Fruit fly (Drosophila melanogaster) whole organism, prepupa: ENCODE data around the gene mio.
A peak's percentile ranks its signal among the peaks of the same experiment; 100 is the strongest.

Source experiments
- Blimp-1 ChIP-seq: fragments of 200-800 bp; sonication (Bioruptor generic); optimal IDR thresholded peaks from 3 replicates; lab custom pipeline; 2017; ENCODE audit warnings: missing biosample characterization, missing genetic modification characterization, mild to moderate bottlenecking, moderate library complexity, missing genetic modification reagents
- CG10631 ChIP-seq: fragments of 200-800 bp; sonication (Bioruptor generic); optimal IDR thresholded peaks from 2 replicates; lab custom pipeline; 2016; ENCODE audit warnings: missing biosample characterization, missing genetic modification characterization
- CG10669 ChIP-seq: fragments of 200-800 bp; sonication (Bioruptor generic); optimal IDR thresholded peaks from 3 replicates; lab custom pipeline; 2018; ENCODE audit warnings: missing biosample characterization, mild to moderate bottlenecking, missing genetic modification characterization, moderate library complexity
- CG11294 ChIP-seq: fragments of 200-800 bp; sonication (Bioruptor generic); IDR thresholded peaks from 2 replicates; pipeline ENCODE4 v1.3.6; 2022; ENCODE audit warnings: missing biosample characterization, missing genetic modification characterization
- CG11762 ChIP-seq: fragments of 200-800 bp; sonication (Bioruptor generic); optimal IDR thresholded peaks from 3 replicates; lab custom pipeline; 2016; ENCODE audit warnings: missing biosample characterization, missing genetic modification characterization; ENCODE audit not compliant: insufficient read depth
- CG11902 ChIP-seq: fragments of 200-800 bp; sonication (Bioruptor generic); optimal IDR thresholded peaks from 3 replicates; lab custom pipeline; 2016; ENCODE audit warnings: missing biosample characterization, missing genetic modification characterization
- CG15336 ChIP-seq: fragments of 200-800 bp; sonication (Bioruptor generic); IDR thresholded peaks from 2 replicates; pipeline ENCODE4 v1.3.6; 2022; ENCODE audit warnings: missing biosample characterization, missing genetic modification characterization
- CG16779 ChIP-seq: fragments of 200-800 bp; sonication (Bioruptor generic); optimal IDR thresholded peaks from 3 replicates; lab custom pipeline; 2017; ENCODE audit warnings: missing biosample characterization, mild to moderate bottlenecking, missing genetic modification characterization
- CG3032 ChIP-seq: fragments of 200-800 bp; optimal IDR thresholded peaks from 2 replicates; lab custom pipeline; 2019; ENCODE audit warnings: missing biosample characterization, mild to moderate bottlenecking, missing genetic modification characterization, moderate library complexity
- CG31627 ChIP-seq: fragments of 200-800 bp; sonication (Bioruptor generic); optimal IDR thresholded peaks from 3 replicates; lab custom pipeline; 2016; ENCODE audit warnings: missing biosample characterization, missing genetic modification characterization
- CG32006 ChIP-seq: fragments of 200-800 bp; sonication (Bioruptor generic); optimal IDR thresholded peaks from 3 replicates; lab custom pipeline; 2017; ENCODE audit warnings: missing biosample characterization, mild to moderate bottlenecking, missing genetic modification characterization
- CG34406 ChIP-seq: fragments of 200-800 bp; sonication (Bioruptor generic); optimal IDR thresholded peaks from 3 replicates; lab custom pipeline; 2016; ENCODE audit warnings: missing biosample characterization, missing genetic modification characterization
- CG3919 ChIP-seq: fragments of 200-800 bp; sonication (Bioruptor generic); optimal IDR thresholded peaks from 3 replicates; lab custom pipeline; 2016; ENCODE audit warnings: missing biosample characterization, missing genetic modification characterization
- CG4318 ChIP-seq: fragments of 200-800 bp; sonication (Bioruptor generic); optimal IDR thresholded peaks from 3 replicates; lab custom pipeline; 2017; ENCODE audit warnings: missing biosample characterization, mild to moderate bottlenecking, missing genetic modification characterization
- CG6792 ChIP-seq: fragments of 200-800 bp; sonication (Bioruptor generic); optimal IDR thresholded peaks from 3 replicates; lab custom pipeline; 2016; ENCODE audit warnings: missing biosample characterization, missing genetic modification characterization
- CG6808 ChIP-seq: fragments of 200-800 bp; sonication (Bioruptor generic); optimal IDR thresholded peaks from 3 replicates; lab custom pipeline; 2017; ENCODE audit warnings: missing biosample characterization, missing genetic modification characterization, mild to moderate bottlenecking, moderate library complexity, missing genetic modification reagents
- CG6854 ChIP-seq: fragments of 200-800 bp; sonication (Bioruptor generic); optimal IDR thresholded peaks from 2 replicates; lab custom pipeline; 2017; ENCODE audit warnings: missing biosample characterization, mild to moderate bottlenecking, missing genetic modification characterization
- CG7368 ChIP-seq: fragments of 200-800 bp; sonication (Bioruptor generic); optimal IDR thresholded peaks from 3 replicates; lab custom pipeline; 2016; ENCODE audit warnings: missing biosample characterization, missing genetic modification characterization
- CG8119 ChIP-seq: fragments of 200-800 bp; sonication (Bioruptor generic); IDR thresholded peaks from 3 replicates; pipeline ENCODE4 v1.3.6; 2022; ENCODE audit warnings: missing biosample characterization, missing genetic modification characterization
- CG8319 ChIP-seq: fragments of 200-800 bp; sonication (Bioruptor generic); optimal IDR thresholded peaks from 3 replicates; lab custom pipeline; 2016; ENCODE audit warnings: missing biosample characterization, missing genetic modification characterization
- CG9139 ChIP-seq: fragments of 200-800 bp; sonication (Bioruptor generic); optimal IDR thresholded peaks from 3 replicates; lab custom pipeline; 2017; ENCODE audit warnings: missing biosample characterization, mild to moderate bottlenecking, missing genetic modification characterization
- Eip78C ChIP-seq: fragments of 200-800 bp; sonication (Bioruptor generic); peaks from one replicate; lab custom pipeline; 2016; ENCODE audit warnings: missing biosample characterization, missing genetic modification characterization
- Eip93F ChIP-seq: fragments of 200-800 bp; sonication (Bioruptor generic); optimal IDR thresholded peaks from 2 replicates; lab custom pipeline; 2016; ENCODE audit warnings: missing biosample characterization, mild to moderate bottlenecking, missing genetic modification characterization
- Ets21C ChIP-seq: fragments of 200-800 bp; sonication (Bioruptor generic); optimal IDR thresholded peaks from 3 replicates; lab custom pipeline; 2016; ENCODE audit warnings: missing biosample characterization, missing genetic modification characterization
- Ets96B ChIP-seq: fragments of 200-800 bp; optimal IDR thresholded peaks from 2 replicates; lab custom pipeline; 2019; ENCODE audit warnings: missing biosample characterization, mild to moderate bottlenecking, missing genetic modification characterization, moderate library complexity
- Gug ChIP-seq: fragments of 200-800 bp; sonication (Bioruptor generic); IDR thresholded peaks from 2 replicates; pipeline ENCODE4 v1.3.6; 2022; ENCODE audit warnings: missing biosample characterization, missing genetic modification characterization
- Hr38 ChIP-seq: sonication (Bioruptor generic); optimal IDR thresholded peaks from 2 replicates; lab custom pipeline; 2016; ENCODE audit warnings: missing biosample characterization, missing genetic modification characterization
- Hr39 ChIP-seq: fragments of 200-800 bp; sonication (Bioruptor generic); optimal IDR thresholded peaks from 2 replicates; lab custom pipeline; 2016; ENCODE audit warnings: missing biosample characterization, missing genetic modification characterization
- Hr4 ChIP-seq: fragments of 200-800 bp; sonication (Bioruptor generic); optimal IDR thresholded peaks from 3 replicates; lab custom pipeline; 2016; ENCODE audit warnings: missing biosample characterization, missing genetic modification characterization
- Lpt ChIP-seq: fragments of 200-800 bp; sonication (Bioruptor generic); optimal IDR thresholded peaks from 3 replicates; lab custom pipeline; 2016; ENCODE audit warnings: missing biosample characterization, missing genetic modification characterization
- Met ChIP-seq: fragments of 200-800 bp; sonication (Bioruptor generic); optimal IDR thresholded peaks from 3 replicates; lab custom pipeline; 2016; ENCODE audit warnings: missing biosample characterization, missing genetic modification characterization
- Smox ChIP-seq: fragments of 200-800 bp; sonication (Bioruptor generic); optimal IDR thresholded peaks from 3 replicates; lab custom pipeline; 2016; ENCODE audit warnings: missing biosample characterization, missing genetic modification characterization
- Sox102F ChIP-seq: fragments of 200-800 bp; sonication (Bioruptor generic); optimal IDR thresholded peaks from 2 replicates; lab custom pipeline; 2016; ENCODE audit warnings: missing biosample characterization, mild to moderate bottlenecking, missing genetic modification characterization
- Sox14 ChIP-seq: fragments of 200-800 bp; sonication (Bioruptor generic); optimal IDR thresholded peaks from 3 replicates; lab custom pipeline; 2016; ENCODE audit warnings: missing biosample characterization, missing genetic modification characterization
- Sox15 ChIP-seq: fragments of 200-800 bp; sonication (Bioruptor generic); optimal IDR thresholded peaks from 3 replicates; lab custom pipeline; 2016; ENCODE audit warnings: missing biosample characterization, missing genetic modification characterization
- achi ChIP-seq: fragments of 200-800 bp; sonication (Bioruptor generic); optimal IDR thresholded peaks from 3 replicates; lab custom pipeline; 2016; ENCODE audit warnings: missing biosample characterization, missing genetic modification characterization
- cyc ChIP-seq: fragments of 200-800 bp; sonication (Bioruptor generic); optimal IDR thresholded peaks from 3 replicates; lab custom pipeline; 2016; ENCODE audit warnings: missing biosample characterization, missing genetic modification characterization
- dac ChIP-seq: fragments of 200-800 bp; sonication (Bioruptor generic); optimal IDR thresholded peaks from 2 replicates; lab custom pipeline; 2017; ENCODE audit warnings: missing biosample characterization, mild to moderate bottlenecking, missing genetic modification characterization
- dsx ChIP-seq: fragments of 200-800 bp; optimal IDR thresholded peaks from 3 replicates; lab custom pipeline; 2019; ENCODE audit warnings: missing biosample characterization, mild to moderate bottlenecking, missing genetic modification characterization, moderate library complexity; ENCODE audit not compliant: poor library complexity, severe bottlenecking
- eg ChIP-seq: fragments of 200-800 bp; sonication (Bioruptor generic); IDR thresholded peaks from 3 replicates; pipeline ENCODE4 v1.3.6; 2022; ENCODE audit warnings: missing biosample characterization, missing genetic modification characterization
- esn ChIP-seq: fragments of 200-800 bp; sonication (Bioruptor generic); optimal IDR thresholded peaks from 2 replicates; lab custom pipeline; 2016; ENCODE audit warnings: missing biosample characterization, mild to moderate bottlenecking, missing genetic modification characterization, moderate library complexity
- fd59A ChIP-seq: fragments of 200-800 bp; sonication (Bioruptor generic); optimal IDR thresholded peaks from 2 replicates; lab custom pipeline; 2017; ENCODE audit warnings: missing biosample characterization, mild to moderate bottlenecking, missing genetic modification characterization, missing genetic modification reagents
- fd85E ChIP-seq: fragments of 200-800 bp; sonication (Bioruptor generic); optimal IDR thresholded peaks from 3 replicates; lab custom pipeline; 2016; ENCODE audit warnings: missing biosample characterization, missing genetic modification characterization
- fkh ChIP-seq: fragments of 200-800 bp; sonication (Bioruptor generic); optimal IDR thresholded peaks from 3 replicates; lab custom pipeline; 2017; ENCODE audit warnings: missing biosample characterization, mild to moderate bottlenecking, missing genetic modification characterization, moderate library complexity
- lz ChIP-seq: fragments of 200-800 bp; sonication (Bioruptor generic); optimal IDR thresholded peaks from 3 replicates; lab custom pipeline; 2016; ENCODE audit warnings: missing biosample characterization, missing genetic modification characterization
- net ChIP-seq: fragments of 200-800 bp; sonication (Bioruptor generic); optimal IDR thresholded peaks from 3 replicates; lab custom pipeline; 2016; ENCODE audit warnings: missing biosample characterization, missing genetic modification characterization
- pdm3 ChIP-seq: fragments of 200-800 bp; sonication (Bioruptor generic); optimal IDR thresholded peaks from 3 replicates; lab custom pipeline; 2016; ENCODE audit warnings: missing biosample characterization, missing genetic modification characterization
- ss ChIP-seq, 2 experiments: fragments of 200-800 bp; sonication (Bioruptor generic); optimal IDR thresholded peaks; 2 replicates in 1 of 2; 3 replicates in 1 of 2; lab custom pipeline; 2017 to 2018; ENCODE audit warnings: mild to moderate bottlenecking in 2 of 2, missing biosample characterization in 2 of 2, missing genetic modification characterization in 2 of 2, moderate library complexity in 1 of 2
- svp ChIP-seq: fragments of 200-800 bp; sonication (Bioruptor generic); peaks from one replicate; lab custom pipeline; 2016; ENCODE audit warnings: missing biosample characterization, missing genetic modification characterization
- topi ChIP-seq: fragments of 200-800 bp; sonication (Bioruptor generic); optimal IDR thresholded peaks from 3 replicates; lab custom pipeline; 2016; ENCODE audit warnings: missing biosample characterization, missing genetic modification characterization
- vri ChIP-seq: fragments of 200-800 bp; sonication (Bioruptor generic); optimal IDR thresholded peaks from 3 replicates; lab custom pipeline; 2016; ENCODE audit warnings: missing biosample characterization, mild to moderate bottlenecking, missing genetic modification characterization

Gene mio

DNA sequence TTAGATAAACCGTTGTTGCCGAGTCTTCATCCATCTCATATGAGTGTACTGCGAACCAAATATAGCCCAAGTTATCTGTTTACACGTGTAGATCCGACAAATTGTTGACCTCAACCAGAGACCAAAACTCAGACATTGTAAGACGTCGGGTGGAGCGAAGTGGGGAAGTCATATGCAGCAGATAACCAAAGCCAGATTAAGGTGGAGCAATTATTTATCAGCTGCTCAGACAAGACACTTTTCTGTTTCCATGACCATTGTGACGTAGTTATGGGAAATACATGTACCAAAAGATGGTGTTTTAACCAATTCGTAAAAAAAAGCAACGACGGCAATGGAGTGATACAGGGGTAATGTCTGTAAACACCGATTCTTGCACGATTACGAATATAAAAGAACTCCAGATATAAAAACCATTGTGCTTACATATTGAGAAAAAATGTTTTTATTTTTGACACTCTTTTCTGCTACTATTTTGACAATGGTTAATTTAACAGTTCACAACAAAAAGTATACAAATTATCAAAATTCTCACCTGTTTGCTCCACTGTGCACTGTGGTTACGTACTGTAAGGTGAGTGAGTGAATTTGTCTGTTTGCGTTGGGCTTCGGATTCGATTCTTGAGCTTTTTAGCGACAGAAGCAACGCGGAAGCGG is 39.6 kb upstream of the mio start:
- TF ChIP-seq Smox (peak; percentile 76), eg (peak; percentile 62), CG10669 (peak; percentile 59), topi (peak; percentile 81), CG8319 (GFP tag; lab: Kevin White, UChicago) (peak; percentile 66), fkh (GFP tag; lab: Kevin White, UChicago) (peak; percentile 61), lz (GFP tag; lab: Kevin White, UChicago) (peak; percentile 83), pdm3 (GFP tag; lab: Kevin White, UChicago) (peak; percentile 78), Gug (no peak), Sox102F (GFP tag; lab: Kevin White, UChicago) (peak; percentile 79), Blimp-1 (GFP tag; lab: Kevin White, UChicago) (no peak), CG16779 (no peak), CG9139 (GFP tag; lab: Kevin White, UChicago) (no peak), CG32006 (GFP tag; lab: Kevin White, UChicago) (peak; percentile 59), esn (GFP tag; lab: Kevin White, UChicago) (peak; percentile 86), CG7368 (GFP tag; lab: Kevin White, UChicago) (peak; percentile 55), CG11762 (GFP tag; lab: Kevin White, UChicago) (peak; percentile 75), CG31627 (peak; percentile 78), Lpt (GFP tag; lab: Kevin White, UChicago) (no peak), svp (GFP tag; lab: Kevin White, UChicago) (peak; percentile 93), Sox15 (GFP tag; lab: Kevin White, UChicago) (peak; percentile 67), CG6792 (peak; percentile 64), Eip78C (GFP tag; lab: Kevin White, UChicago) (peak; percentile 92), vri (GFP tag; lab: Kevin White, UChicago) (peak; percentile 35), achi (GFP tag; lab: Kevin White, UChicago) (peak; percentile 70), CG3919 (peak; percentile 71), CG6854 (GFP tag; lab: Kevin White, UChicago) (no peak), Eip93F (GFP tag; lab: Kevin White, UChicago) (peak; percentile 52), Hr4 (GFP tag; lab: Kevin White, UChicago) (peak; percentile 60), fd59A (GFP tag; lab: Kevin White, UChicago) (peak; percentile 23), CG8119 (GFP tag; lab: Robert Waterston, UW) (peak; percentile 15; the same call in 1 of the 3 replicates), CG11902 (GFP tag; lab: Kevin White, UChicago) (peak; percentile 49), CG4318 (GFP tag; lab: Kevin White, UChicago) (peak; percentile 19), fd85E (GFP tag; lab: Kevin White, UChicago) (no peak), ss (GFP tag; optimal IDR thresholded peaks at IDR 0.05; lab: Kevin White, UChicago) (no peak), CG34406 (GFP tag; lab: Kevin White, UChicago) (peak; percentile 59), Sox14 (GFP tag; lab: Kevin White, UChicago) (peak; percentile 81), Ets96B (tag; lab: Kevin White, UChicago) (peak; percentile 64), Hr38 (GFP tag; lab: Kevin White, UChicago) (no peak), dsx (peak; percentile 35), Met (GFP tag; lab: Kevin White, UChicago) (peak; percentile 78), CG11294 (no peak), CG3032 (tag; lab: Kevin White, UChicago) (peak; percentile 51), CG10631 (GFP tag; lab: Kevin White, UChicago) (peak; percentile 73), net (peak; percentile 57), Hr39 (GFP tag; lab: Kevin White, UChicago) (peak; percentile 86), CG6808 (GFP tag; lab: Kevin White, UChicago) (no peak), cyc (GFP tag; lab: Kevin White, UChicago) (peak; percentile 72), dac (GFP tag; lab: Kevin White, UChicago) (no peak), CG15336 (peak; percentile 39; the same call in 1 of the 2 replicates), Ets21C (GFP tag; lab: Kevin White, UChicago) (peak; percentile 70)
